Worm (Caenorhabditis elegans): ENCODE data around the gene nhr-30.

The nhr-30 gene

ce11 chrV:9065001-9065400 lies 20.0 kb downstream of the nhr-30 start:
- TF ChIP-seq nhr-21 (tag; optimal IDR thresholded peaks at IDR 0.05) (no peak), elt-3 (tag; optimal IDR thresholded peaks at IDR 0.05) (no peak)

DNA sequence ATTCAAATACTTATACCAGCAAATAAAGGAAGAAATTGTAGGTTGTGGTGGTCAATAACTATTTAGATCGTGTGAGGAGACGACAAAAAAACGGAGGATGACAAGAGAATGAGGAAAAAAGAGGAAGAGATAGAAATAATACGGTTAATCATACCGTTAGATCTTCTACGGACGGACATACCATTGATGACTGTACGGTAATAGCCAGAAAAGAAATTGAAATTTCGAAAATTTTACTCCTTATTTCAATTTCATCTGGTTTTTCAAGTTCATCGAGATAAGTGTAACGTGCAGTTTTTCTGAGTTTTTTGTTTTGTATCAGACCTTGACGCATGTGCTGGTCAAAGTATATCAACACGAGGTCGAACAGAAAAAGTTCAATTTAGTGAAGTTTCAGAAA lies 20.9 kb downstream of the nhr-30 start:
- TF ChIP-seq nhr-12 (tag; optimal IDR thresholded peaks at IDR 0.05) (no peak), blmp-1 (tag; optimal IDR thresholded peaks at IDR 0.05; ENCODE audit: insufficient read depth) (peak; percentile 61), nhr-25 (tag; optimal IDR thresholded peaks at IDR 0.05) (peak; percentile 35), crh-2 (tag; optimal IDR thresholded peaks at IDR 0.05) (no peak), sma-9 (GFP tag; optimal IDR thresholded peaks at IDR 0.05) (peak; percentile 25), sma-9 (tag; optimal IDR thresholded peaks at IDR 0.05) (no peak), ceh-16 (tag; optimal IDR thresholded peaks at IDR 0.05) (peak; percentile 30)

ce11 chrV:9067678-9068077 lies 22.7 kb downstream of the nhr-30 start, which contains the start of gene fip-2:
Gene fip-2 (plus strand): TSS chrV:9067978.
- no peak for TF ChIP-seq unc-39 (tag; optimal IDR thresholded peaks at IDR 0.05)
- no peak for TF ChIP-seq fos-1 (tag; optimal IDR thresholded peaks at IDR 0.05)
- TF ChIP-seq aly-2 (tag; optimal IDR thresholded peaks at IDR 0.05), result no peak
- TF ChIP-seq nhr-25 (tag; optimal IDR thresholded peaks at IDR 0.05), result no peak
- no peak for TF ChIP-seq Y55F3AM.14 (GFP tag; optimal IDR thresholded peaks at IDR 0.05)
- TF ChIP-seq ceh-82 (tag; optimal IDR thresholded peaks at IDR 0.05), result no peak
- no peak for TF ChIP-seq unc-55 (GFP tag; optimal IDR thresholded peaks at IDR 0.05)

- TF ChIP-seq F13H6.1 (tag; optimal IDR thresholded peaks at IDR 0.05), result no peak
- no peak for TF ChIP-seq mbf-1 (tag; optimal IDR thresholded peaks at IDR 0.05)
- TF ChIP-seq ztf-4 (tag; optimal IDR thresholded peaks at IDR 0.05), result no peak
- TF ChIP-seq alr-1 (tag; optimal IDR thresholded peaks at IDR 0.05), result no peak
- TF ChIP-seq nhr-25 (tag; optimal IDR thresholded peaks at IDR 0.05), result no peak
- TF ChIP-seq ceh-16 (tag; optimal IDR thresholded peaks at IDR 0.05), result no peak
- no peak for TF ChIP-seq nhr-129 (tag; optimal IDR thresholded peaks at IDR 0.05)
- TF ChIP-seq nhr-23 (tag; optimal IDR thresholded peaks at IDR 0.05), result no peak
- no peak for TF ChIP-seq nhr-10 (tag; optimal IDR thresholded peaks at IDR 0.05)
- no peak for TF ChIP-seq elt-3 (tag; optimal IDR thresholded peaks at IDR 0.05)
Measured at ce11 chrV:9069680-9070079, 24.7 kb downstream of the nhr-30 start, which contains the start of gene T27E4.5. Gene T27E4.5 (minus strand): TSS chrV:9069780.

DNA sequence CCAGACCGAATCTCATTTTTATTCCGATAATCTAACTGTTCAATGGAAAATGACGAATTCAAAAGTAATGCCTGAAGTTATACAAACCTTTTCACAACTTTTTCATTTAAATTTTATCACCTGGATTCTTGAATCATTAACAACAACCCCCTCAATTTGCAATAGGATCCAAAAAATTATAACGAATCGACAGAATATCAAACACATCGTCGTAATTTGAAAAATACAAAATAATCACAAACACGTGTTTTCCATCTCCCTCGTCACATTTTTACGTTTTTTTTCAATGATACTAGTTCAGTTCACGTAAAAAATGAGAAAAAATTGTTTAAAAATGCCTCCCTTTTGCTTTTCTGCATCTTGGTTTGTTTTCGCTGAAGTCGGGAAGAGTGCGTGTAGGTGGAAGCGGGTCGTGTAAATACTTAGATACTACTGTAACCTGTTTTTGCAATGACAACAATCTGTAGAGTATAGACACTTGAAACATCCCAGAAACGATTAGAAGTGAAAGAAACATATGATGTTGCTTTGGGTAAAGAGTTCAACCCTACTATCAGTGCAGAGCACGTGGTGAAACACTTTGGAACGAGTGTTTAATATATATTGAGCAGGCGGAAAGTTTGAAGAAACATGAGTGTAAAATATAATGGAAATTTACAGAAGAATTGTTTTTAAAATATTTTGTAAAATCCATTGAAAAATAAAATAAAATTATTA lies 28.5 kb downstream of the nhr-30 start, which contains the start of gene oac-50:
Gene oac-50 (minus strand): TSS at position 219 of the 717 bp plus-strand sequence.
- no peak for TF ChIP-seq lin-11 (tag; optimal IDR thresholded peaks at IDR 0.05)
- no peak for TF ChIP-seq nhr-21 (tag; optimal IDR thresholded peaks at IDR 0.05)
- no peak for TF ChIP-seq alr-1 (tag; optimal IDR thresholded peaks at IDR 0.05)
- TF ChIP-seq snpc-4 (tag; optimal IDR thresholded peaks at IDR 0.05), result no peak
- TF ChIP-seq sma-9 (GFP tag; optimal IDR thresholded peaks at IDR 0.05), result peak; percentile 2
- TF ChIP-seq sma-9 (tag; optimal IDR thresholded peaks at IDR 0.05), result no peak
- TF ChIP-seq aly-2 (tag; optimal IDR thresholded peaks at IDR 0.05), result no peak
- TF ChIP-seq nhr-12 (tag; optimal IDR thresholded peaks at IDR 0.05), result no peak
- TF ChIP-seq F13H6.1 (tag; optimal IDR thresholded peaks at IDR 0.05), result peak; percentile 27

DNA sequence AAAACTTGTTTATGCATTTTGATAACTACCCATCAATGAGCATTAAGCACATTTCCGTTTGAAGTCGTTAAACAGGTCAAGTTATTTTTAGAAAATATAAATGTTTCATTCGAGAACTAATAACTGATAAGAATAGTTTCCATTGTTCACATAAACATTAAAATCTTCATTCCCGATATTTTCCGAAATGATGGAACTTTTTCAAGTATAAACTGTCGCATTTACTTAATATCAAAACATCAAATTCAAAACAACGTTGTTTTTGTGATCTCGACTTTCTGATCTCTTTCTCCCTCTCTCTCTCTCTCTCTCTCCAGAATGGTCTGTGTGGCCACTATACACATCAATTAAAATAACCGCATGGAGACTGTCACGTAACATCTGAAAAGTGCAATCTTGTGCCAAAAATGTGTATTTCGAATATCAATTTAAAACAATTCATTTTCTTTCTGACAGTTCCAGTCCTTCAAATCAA lies 29.4 kb downstream of the nhr-30 start:
- TF ChIP-seq peb-1 (tag; optimal IDR thresholded peaks at IDR 0.05) (no peak), ceh-82 (tag; optimal IDR thresholded peaks at IDR 0.05) (no peak), snpc-4 (tag; optimal IDR thresholded peaks at IDR 0.05) (no peak), ceh-16 (tag; optimal IDR thresholded peaks at IDR 0.05) (no peak), dmd-4 (tag; optimal IDR thresholded peaks at IDR 0.05) (no peak), elt-3 (tag; optimal IDR thresholded peaks at IDR 0.05) (no peak), nhr-237 (tag; optimal IDR thresholded peaks at IDR 0.05) (no peak), zag-1 (tag; optimal IDR thresholded peaks at IDR 0.05) (no peak), sem-4 (tag; optimal IDR thresholded peaks at IDR 0.05) (no peak), alr-1 (tag; optimal IDR thresholded peaks at IDR 0.05) (no peak), nhr-12 (tag; optimal IDR thresholded peaks at IDR 0.05) (no peak), R02D3.7 (tag; optimal IDR thresholded peaks at IDR 0.05) (no peak), unc-39 (tag; optimal IDR thresholded peaks at IDR 0.05) (no peak), mdl-1 (tag; optimal IDR thresholded peaks at IDR 0.05) (peak in 1 of 2 experiments; percentile 6), ztf-1 (GFP tag; conservative IDR thresholded peaks at IDR 0.05) (no peak), elt-1 (tag; optimal IDR thresholded peaks at IDR 0.05) (no peak), ztf-11 (tag; optimal IDR thresholded peaks at IDR 0.05) (no peak), unc-62 (GFP tag; optimal IDR thresholded peaks at IDR 0.05) (no peak), nhr-25 (tag; optimal IDR thresholded peaks at IDR 0.05) (peak; percentile 0), egl-27 (tag; optimal IDR thresholded peaks at IDR 0.05) (no peak), mab-5 (tag; optimal IDR thresholded peaks at IDR 0.05) (no peak), aly-2 (tag; optimal IDR thresholded peaks at IDR 0.05) (no peak), lin-39 (tag; optimal IDR thresholded peaks at IDR 0.05) (no peak), nhr-129 (tag; optimal IDR thresholded peaks at IDR 0.05) (peak; percentile 11), lin-13 (GFP tag; optimal IDR thresholded peaks at IDR 0.05) (no peak), lsy-2 (tag; optimal IDR thresholded peaks at IDR 0.05) (peak in 1 of 2 experiments; percentile 37), F13H6.1 (tag; optimal IDR thresholded peaks at IDR 0.05) (no peak), ztf-4 (tag; optimal IDR thresholded peaks at IDR 0.05) (peak; percentile 19)
